Worm (Caenorhabditis elegans) whole organism, young adult: Measurements from ENCODE around the gene K02G10.5.

Experiments
- B0261.1 ChIP-seq: sonication (generic microtip); optimal IDR thresholded peaks from 2 replicates; lab custom pipeline; 2016; ENCODE audit warnings: mild to moderate bottlenecking, missing genetic modification characterization, moderate library complexity, missing compliant biosample characterization
- F10E7.11 ChIP-seq: sonication (generic microtip); optimal IDR thresholded peaks from 2 replicates; lab custom pipeline; 2017; ENCODE audit warnings: mild to moderate bottlenecking, missing genetic modification characterization, moderate library complexity, missing compliant biosample characterization
- F22D6.2 ChIP-seq: sonication (generic microtip); optimal IDR thresholded peaks from 2 replicates; lab custom pipeline; 2016; ENCODE audit warnings: mild to moderate bottlenecking, missing genetic modification characterization, missing compliant biosample characterization
- F23B12.7 ChIP-seq: sonication (generic microtip); optimal IDR thresholded peaks from 2 replicates; lab custom pipeline; 2017; ENCODE audit warnings: missing genetic modification characterization, mild to moderate bottlenecking, missing compliant biosample characterization, antibody characterized with exemption, moderate library complexity; ENCODE audit not compliant: insufficient read depth
- F49E8.2 ChIP-seq: sonication (generic microtip); optimal IDR thresholded peaks from 3 replicates; lab custom pipeline; 2017; ENCODE audit warnings: missing genetic modification characterization, mild to moderate bottlenecking, missing compliant biosample characterization, antibody characterized with exemption, moderate library complexity; ENCODE audit not compliant: insufficient read depth
- K11D2.4 ChIP-seq: fragments of 200-800 bp; sonication (Bioruptor generic); IDR thresholded peaks from 2 replicates; pipeline ENCODE4 v1.3.6; 2022; ENCODE audit warnings: missing genetic modification reagents, missing genetic modification characterization, missing compliant biosample characterization
- K12H6.12 ChIP-seq: fragments of 200-800 bp; sonication (Bioruptor generic); optimal IDR thresholded peaks from 2 replicates; lab custom pipeline; 2018; ENCODE audit warnings: mild to moderate bottlenecking, missing genetic modification characterization, missing compliant biosample characterization
- Y67H2A.10 ChIP-seq: fragments of 200-800 bp; sonication (Bioruptor generic); conservative IDR thresholded peaks from 2 replicates; pipeline ENCODE4 v1.3.6; 2022; ENCODE audit warnings: missing genetic modification reagents, missing genetic modification characterization, missing compliant biosample characterization
- aptf-2 ChIP-seq: fragments of 200-800 bp; sonication (Bioruptor generic); conservative IDR thresholded peaks from 2 replicates; pipeline ENCODE4 v1.3.6; 2022; ENCODE audit warnings: missing genetic modification reagents, missing genetic modification characterization, missing compliant biosample characterization
- athp-1 ChIP-seq: sonication (generic microtip); optimal IDR thresholded peaks from 2 replicates; lab custom pipeline; 2017; ENCODE audit warnings: mild to moderate bottlenecking, missing genetic modification characterization, missing compliant biosample characterization
- bed-1 ChIP-seq: fragments of 200-800 bp; sonication (Bioruptor generic); IDR thresholded peaks from 2 replicates; pipeline ENCODE4 v1.3.6; 2022; ENCODE audit warnings: missing genetic modification reagents, missing genetic modification characterization, missing compliant biosample characterization
- cebp-2 ChIP-seq: fragments of 200-800 bp; sonication (Bioruptor generic); IDR thresholded peaks from 2 replicates; pipeline ENCODE4 v1.3.6; 2022; ENCODE audit warnings: missing genetic modification characterization, missing compliant biosample characterization
- ceh-100 ChIP-seq: fragments of 200-800 bp; sonication (Bioruptor generic); IDR thresholded peaks from 2 replicates; pipeline ENCODE4 v1.3.6; 2022; ENCODE audit warnings: missing genetic modification reagents, missing genetic modification characterization, missing compliant biosample characterization
- ceh-79 ChIP-seq: sonication (generic microtip); optimal IDR thresholded peaks from 2 replicates; lab custom pipeline; 2017; ENCODE audit warnings: mild to moderate bottlenecking, missing genetic modification characterization, missing compliant biosample characterization
- chd-7 ChIP-seq: sonication (generic microtip); optimal IDR thresholded peaks from 2 replicates; lab custom pipeline; 2016; ENCODE audit warnings: mild to moderate bottlenecking, missing genetic modification characterization, moderate library complexity, missing compliant biosample characterization
- die-1 ChIP-seq: sonication (generic microtip); optimal IDR thresholded peaks from 2 replicates; lab custom pipeline; 2016; ENCODE audit warnings: missing genotype, mild to moderate bottlenecking, missing genetic modification characterization, missing compliant biosample characterization
- dpl-1 ChIP-seq: fragments of 150-350 bp; optimal IDR thresholded peaks from 2 replicates; lab custom pipeline; 2014; ENCODE audit warnings: missing biosample characterization, missing genetic modification reagents, missing genetic modification characterization
- egl-44 ChIP-seq: fragments of 200-800 bp; sonication (Bioruptor generic); IDR thresholded peaks from 2 replicates; pipeline ENCODE4 v1.3.6; 2022; ENCODE audit warnings: missing genetic modification reagents, missing genetic modification characterization, missing compliant biosample characterization
- hlh-12 ChIP-seq: sonication (generic microtip); optimal IDR thresholded peaks from 2 replicates; lab custom pipeline; 2016; ENCODE audit warnings: missing genetic modification characterization, missing compliant biosample characterization
- hmg-20 ChIP-seq: fragments of 200-800 bp; sonication (Bioruptor generic); IDR thresholded peaks from 2 replicates; pipeline ENCODE4 v1.3.6; 2022; ENCODE audit warnings: missing genetic modification reagents, missing genetic modification characterization, missing compliant biosample characterization
- hrde-1 ChIP-seq: sonication (generic microtip); optimal IDR thresholded peaks from 2 replicates; lab custom pipeline; 2016; ENCODE audit warnings: missing genetic modification characterization, mild to moderate bottlenecking, missing compliant biosample characterization, moderate library complexity, missing genotype, missing genetic modification reagents, borderline replicate concordance
- let-607 ChIP-seq, 2 experiments: fragments of 200-800 bp in 1 of 2; sonication (Bioruptor generic) in 1 of 2; sonication (generic microtip) in 1 of 2; optimal IDR thresholded peaks; 2 replicates each; lab custom pipeline; 2016 to 2018; ENCODE audit warnings: mild to moderate bottlenecking in 2 of 2, missing compliant biosample characterization in 2 of 2, missing genetic modification characterization in 2 of 2, moderate library complexity in 2 of 2, missing genotype in 1 of 2
- lin-35 ChIP-seq, 3 experiments: fragments of 150-350 bp in 2 of 3; sonication (generic microtip) in 1 of 3; optimal IDR thresholded peaks; 2 replicates each; lab custom pipeline; 2014 to 2018; ENCODE audit warnings: missing biosample characterization in 3 of 3, missing genetic modification characterization in 3 of 3, missing genetic modification reagents in 3 of 3
- lin-40 ChIP-seq: sonication (generic microtip); optimal IDR thresholded peaks from 2 replicates; lab custom pipeline; 2016; ENCODE audit warnings: missing genetic modification characterization, mild to moderate bottlenecking, missing compliant biosample characterization, missing genotype, missing genetic modification reagents
- lin-54 ChIP-seq: fragments of 200-800 bp; sonication (Bioruptor generic); optimal IDR thresholded peaks from 2 replicates; lab custom pipeline; 2018; ENCODE audit warnings: mild to moderate bottlenecking, missing genetic modification characterization, missing compliant biosample characterization
- lir-1 ChIP-seq: fragments of 200-800 bp; sonication (Bioruptor generic); conservative IDR thresholded peaks from 2 replicates; pipeline ENCODE4 v1.3.6; 2022; ENCODE audit warnings: missing genetic modification reagents, missing genetic modification characterization, missing compliant biosample characterization
- lsy-27 ChIP-seq: sonication (generic microtip); optimal IDR thresholded peaks from 2 replicates; lab custom pipeline; 2017; ENCODE audit warnings: missing genetic modification characterization, mild to moderate bottlenecking, missing compliant biosample characterization, antibody characterized with exemption, missing genotype, borderline replicate concordance; ENCODE audit not compliant: insufficient read depth
- mcd-1 ChIP-seq: fragments of 200-800 bp; sonication (Bioruptor generic); IDR thresholded peaks from 2 replicates; pipeline ENCODE4 v1.3.6; 2022; ENCODE audit warnings: missing genetic modification reagents, missing genetic modification characterization, missing compliant biosample characterization
- mes-4 ChIP-seq: sonication (generic microtip); optimal IDR thresholded peaks from 2 replicates; lab custom pipeline; 2016; ENCODE audit warnings: missing genotype, missing genetic modification characterization, missing compliant biosample characterization
- mxl-1 ChIP-seq: sonication (generic microtip); optimal IDR thresholded peaks from 2 replicates; lab custom pipeline; 2016; ENCODE audit warnings: missing genetic modification characterization, missing compliant biosample characterization
- nfya-1 ChIP-seq: sonication (generic microtip); optimal IDR thresholded peaks from 2 replicates; lab custom pipeline; 2017; ENCODE audit warnings: antibody characterized with exemption, missing compliant biosample characterization, missing genetic modification characterization, borderline replicate concordance; ENCODE audit not compliant: insufficient read depth
- nfya-2 ChIP-seq: fragments of 200-800 bp; sonication (Bioruptor generic); IDR thresholded peaks from 2 replicates; pipeline ENCODE4 v1.3.6; 2022; ENCODE audit warnings: missing genetic modification reagents, missing genetic modification characterization, missing compliant biosample characterization
- nhr-179 ChIP-seq: sonication (generic microtip); optimal IDR thresholded peaks from 2 replicates; lab custom pipeline; 2016; ENCODE audit warnings: mild to moderate bottlenecking, missing genetic modification characterization, missing compliant biosample characterization
- rcor-1 ChIP-seq: fragments of 200-800 bp; sonication (Bioruptor generic); IDR thresholded peaks from 2 replicates; pipeline ENCODE4 v1.3.6; 2022; ENCODE audit warnings: missing genetic modification reagents, missing genetic modification characterization, missing compliant biosample characterization
- rec-8 ChIP-seq, 2 experiments: sonication (generic microtip); optimal IDR thresholded peaks; 2 replicates each; lab custom pipeline; 2016; ENCODE audit warnings: mild to moderate bottlenecking in 2 of 2, missing genetic modification characterization in 2 of 2, missing genetic modification reagents in 2 of 2, missing genotype in 2 of 2, missing biosample characterization in 1 of 2, missing compliant biosample characterization in 1 of 2, moderate library complexity in 1 of 2
- snpc-3.4 ChIP-seq: sonication (generic microtip); optimal IDR thresholded peaks from 2 replicates; lab custom pipeline; 2017; ENCODE audit warnings: missing genetic modification characterization, mild to moderate bottlenecking, missing compliant biosample characterization, antibody characterized with exemption, moderate library complexity, missing genotype, missing genetic modification reagents
- unc-62 ChIP-seq: fragments of 150-350 bp; optimal IDR thresholded peaks from 2 replicates; lab custom pipeline; 2014; ENCODE audit warnings: missing biosample characterization, missing genetic modification reagents, missing genetic modification characterization
- ztf-22 ChIP-seq: fragments of 200-800 bp; sonication (Bioruptor generic); optimal IDR thresholded peaks from 2 replicates; lab custom pipeline; 2018; ENCODE audit warnings: mild to moderate bottlenecking, missing genetic modification characterization, moderate library complexity, missing compliant biosample characterization
- ztf-26 ChIP-seq: sonication (generic microtip); optimal IDR thresholded peaks from 2 replicates; lab custom pipeline; 2017; ENCODE audit warnings: missing genetic modification characterization, missing compliant biosample characterization
- ztf-6 ChIP-seq: fragments of 200-800 bp; sonication (Bioruptor generic); IDR thresholded peaks from 2 replicates; pipeline ENCODE4 v1.3.6; 2022; ENCODE audit warnings: missing genetic modification reagents, missing genetic modification characterization, missing compliant biosample characterization

The K02G10.5 gene

DNA sequence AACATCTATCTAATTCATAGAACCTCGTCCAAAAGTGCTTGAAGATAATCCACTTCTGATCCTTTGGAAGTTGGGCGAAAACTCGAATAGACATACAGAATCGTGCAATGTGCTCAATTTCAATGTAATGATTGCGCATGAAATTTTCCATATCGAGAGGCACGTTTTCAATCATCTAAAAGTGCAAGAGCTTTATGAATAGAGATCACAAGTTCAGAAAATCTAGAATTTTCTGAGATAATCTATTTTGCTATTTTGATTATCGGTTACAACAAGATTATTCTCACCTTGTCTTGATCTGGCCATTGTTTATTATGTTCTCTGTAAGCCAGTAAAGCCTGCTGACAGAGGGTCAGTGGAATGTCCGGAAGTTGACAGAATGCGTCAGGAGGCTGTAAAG lies 33.4 kb downstream of the K02G10.5 start:
- TF ChIP-seq lin-40 (tag; lab: Kevin White, UChicago): no peak
- TF ChIP-seq B0261.1 (tag; lab: Kevin White, UChicago): no peak
- TF ChIP-seq athp-1 (tag; lab: Kevin White, UChicago): no peak
- no peak for TF ChIP-seq K12H6.12 (tag; lab: Kevin White, UChicago)
- no peak for TF ChIP-seq hmg-20
- TF ChIP-seq K11D2.4: no peak
- no peak for TF ChIP-seq ztf-6
- TF ChIP-seq ztf-26 (tag; lab: Kevin White, UChicago): no peak
- TF ChIP-seq mcd-1 (GFP tag; lab: Robert Waterston, UW): no peak
- TF ChIP-seq hrde-1 (tag; lab: Kevin White, UChicago): no peak
- no peak for TF ChIP-seq lin-35 (GFP tag; optimal IDR thresholded peaks at IDR 0.05; lab: Kevin White, UChicago)
- no peak for TF ChIP-seq snpc-3.4 (tag; lab: Kevin White, UChicago)
- TF ChIP-seq ceh-79 (tag; lab: Kevin White, UChicago): no peak
- TF ChIP-seq let-607 (tag; optimal IDR thresholded peaks at IDR 0.05; lab: Kevin White, UChicago): no peak
- no peak for TF ChIP-seq Y67H2A.10 (GFP tag; lab: Robert Waterston, UW)
- no peak for TF ChIP-seq hlh-12 (tag; lab: Kevin White, UChicago)
- no peak for TF ChIP-seq ceh-100 (GFP tag; lab: Robert Waterston, UW)
- TF ChIP-seq chd-7 (tag; lab: Kevin White, UChicago): no peak

DNA sequence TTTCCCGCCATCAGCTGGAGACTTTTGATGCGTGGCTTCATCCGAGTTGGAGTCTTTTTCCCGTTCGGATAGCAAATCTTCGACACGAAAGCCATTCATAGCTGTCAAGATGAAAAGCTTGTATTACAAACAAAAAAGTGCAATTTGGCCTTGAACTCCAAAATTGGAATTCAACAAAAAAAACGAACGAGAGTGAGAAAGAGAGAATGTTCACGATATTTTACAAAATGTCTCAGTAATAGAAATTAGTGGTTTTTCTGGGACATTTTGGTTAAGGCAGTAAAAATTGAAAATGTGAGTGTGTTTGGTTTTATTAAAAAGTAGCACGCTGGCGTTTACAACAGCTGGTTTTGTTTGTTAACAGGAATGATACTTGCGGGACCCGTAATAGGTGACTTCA lies 36.9 kb downstream of the K02G10.5 start, which contains the start of gene ceh-1:
TSS of gene ceh-1 (minus strand) at position 101 of the 400 bp plus-strand sequence.
- TF ChIP-seq F23B12.7 (tag; lab: Kevin White, UChicago): no peak
- no peak for TF ChIP-seq bed-1
- no peak for TF ChIP-seq F10E7.11 (tag; lab: Kevin White, UChicago)
- TF ChIP-seq die-1 (tag; lab: Kevin White, UChicago): no peak
- no peak for TF ChIP-seq nhr-179 (tag; lab: Kevin White, UChicago)
- TF ChIP-seq mxl-1 (tag; lab: Kevin White, UChicago): no peak
- no peak for TF ChIP-seq aptf-2
- TF ChIP-seq nfya-1 (tag; lab: Kevin White, UChicago): no peak
- no peak for TF ChIP-seq mes-4
- no peak for TF ChIP-seq let-607 (tag; optimal IDR thresholded peaks at IDR 0.05; lab: Kevin White, UChicago)
- no peak for TF ChIP-seq lin-54 (GFP tag; lab: Kevin White, UChicago)

DNA sequence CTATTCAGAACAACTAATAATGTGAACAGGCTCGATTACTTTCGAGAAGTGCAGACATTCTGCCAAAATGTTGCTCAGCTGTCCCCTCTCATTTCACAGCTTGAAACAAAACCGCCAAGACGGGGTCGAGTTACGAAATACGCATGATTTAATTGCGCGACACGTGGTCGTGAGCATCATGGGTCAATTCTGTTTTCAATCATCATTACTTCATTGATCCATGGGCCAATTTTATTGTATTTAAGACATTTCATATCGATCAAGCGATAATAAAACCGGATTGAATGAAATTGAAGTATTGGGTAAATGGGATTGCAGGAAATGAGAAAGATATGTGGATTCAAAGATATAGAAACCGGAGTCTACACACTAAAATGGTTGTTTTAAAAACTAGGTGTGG lies 38.0 kb downstream of the K02G10.5 start:
- no peak for TF ChIP-seq F22D6.2 (tag; lab: Kevin White, UChicago)
- TF ChIP-seq rec-8 (tag; optimal IDR thresholded peaks at IDR 0.05; lab: Kevin White, UChicago): no peak
- TF ChIP-seq K11D2.4: no peak
- TF ChIP-seq athp-1 (tag; lab: Kevin White, UChicago): no peak
- no peak for TF ChIP-seq dpl-1
- no peak for TF ChIP-seq cebp-2 (GFP tag; lab: Robert Waterston, UW)
- no peak for TF ChIP-seq egl-44
- TF ChIP-seq lsy-27 (tag; lab: Kevin White, UChicago): no peak
- TF ChIP-seq chd-7 (tag; lab: Kevin White, UChicago): no peak
- TF ChIP-seq lir-1 (GFP tag; lab: Robert Waterston, UW): no peak
- TF ChIP-seq rcor-1 (GFP tag; lab: Robert Waterston, UW): no peak
- no peak for TF ChIP-seq F10E7.11 (tag; lab: Kevin White, UChicago)
- TF ChIP-seq F49E8.2: no peak
- no peak for TF ChIP-seq nfya-2
- no peak for TF ChIP-seq unc-62 (GFP tag; lab: Kevin White, UChicago)
- no peak for TF ChIP-seq ztf-22 (GFP tag; lab: Kevin White, UChicago)
- no peak for TF ChIP-seq Y67H2A.10 (GFP tag; lab: Robert Waterston, UW)
- TF ChIP-seq, all 124 proteins: peak for 0
